Worm (Caenorhabditis elegans) whole organism, L3 larva: Measurements from ENCODE around the gene K03D3.2.

Experiments used
- R02D3.7 ChIP-seq: fragments of 150-350 bp; optimal IDR thresholded peaks from 2 replicates; lab custom pipeline; 2014; ENCODE audit warnings: missing biosample characterization, missing genetic modification characterization
- ama-1 ChIP-seq: fragments of 150-350 bp; optimal IDR thresholded peaks from 2 replicates; lab custom pipeline; 2018
- ceh-16 ChIP-seq: sonication (generic microtip); optimal IDR thresholded peaks from 2 replicates; lab custom pipeline; 2017; ENCODE audit warnings: missing biosample characterization, missing genetic modification characterization
- ceh-28 ChIP-seq: fragments of 150-350 bp; optimal IDR thresholded peaks from 2 replicates; lab custom pipeline; 2014; ENCODE audit warnings: missing biosample characterization, missing genetic modification reagents, missing genetic modification characterization
- ceh-9 ChIP-seq: sonication (generic microtip); optimal IDR thresholded peaks from 2 replicates; lab custom pipeline; 2018; ENCODE audit warnings: missing biosample characterization, missing genetic modification characterization
- egl-27 ChIP-seq: sonication (generic microtip); optimal IDR thresholded peaks from 4 replicates; lab custom pipeline; 2017; ENCODE audit warnings: missing biosample characterization, missing genetic modification reagents, missing genetic modification characterization
- egl-5 ChIP-seq: fragments of 150-350 bp; optimal IDR thresholded peaks from 2 replicates; lab custom pipeline; 2017; ENCODE audit warnings: missing biosample characterization, missing genetic modification reagents, missing genetic modification characterization, inconsistent platforms
- elt-2 ChIP-seq: sonication (generic microtip); optimal IDR thresholded peaks from 2 replicates; lab custom pipeline; 2016; ENCODE audit warnings: missing genetic modification reagents, mild to moderate bottlenecking, missing genetic modification characterization, missing compliant biosample characterization
- elt-3 ChIP-seq, 3 experiments: fragments of 150-350 bp in 1 of 3; sonication (generic microtip) in 2 of 3; optimal IDR thresholded peaks; 2 replicates in 2 of 3; 4 replicates in 1 of 3; lab custom pipeline; 2014 to 2017; ENCODE audit warnings: missing biosample characterization in 3 of 3, missing genetic modification characterization in 3 of 3
- eor-1 ChIP-seq, 2 experiments: fragments of 150-350 bp; optimal IDR thresholded peaks; 2 replicates each; lab custom pipeline; 2014 to 2018; ENCODE audit warnings: missing biosample characterization in 2 of 2, missing genetic modification characterization in 2 of 2
- fkh-10 ChIP-seq: sonication (generic microtip); optimal IDR thresholded peaks from 2 replicates; lab custom pipeline; 2017; ENCODE audit warnings: missing biosample characterization, missing genetic modification reagents, missing genetic modification characterization
- hmg-11 ChIP-seq: sonication (generic microtip); optimal IDR thresholded peaks from 2 replicates; lab custom pipeline; 2016; ENCODE audit warnings: missing genetic modification characterization, missing compliant biosample characterization
- jun-1 ChIP-seq: fragments of 150-350 bp; optimal IDR thresholded peaks from 2 replicates; lab custom pipeline; 2014; ENCODE audit warnings: missing biosample characterization, missing genetic modification reagents, missing genetic modification characterization
- lin-15B ChIP-seq: fragments of 150-350 bp; optimal IDR thresholded peaks from 2 replicates; lab custom pipeline; 2014; ENCODE audit warnings: missing biosample characterization, missing genetic modification characterization
- lin-39 ChIP-seq: fragments of 150-350 bp; optimal IDR thresholded peaks from 2 replicates; lab custom pipeline; 2018; ENCODE audit warnings: missing biosample characterization, missing genetic modification reagents, missing genetic modification characterization
- lsy-12 ChIP-seq: sonication (generic microtip); optimal IDR thresholded peaks from 2 replicates; lab custom pipeline; 2016; ENCODE audit warnings: mild to moderate bottlenecking, missing genetic modification characterization, missing compliant biosample characterization
- mdl-1 ChIP-seq: fragments of 150-350 bp; optimal IDR thresholded peaks from 2 replicates; lab custom pipeline; 2014; ENCODE audit warnings: missing biosample characterization, missing genetic modification characterization
- mml-1 ChIP-seq: fragments of 150-350 bp; sonication (generic microtip); optimal IDR thresholded peaks from 3 replicates; lab custom pipeline; 2014; ENCODE audit warnings: missing biosample characterization, missing genetic modification characterization
- nfya-1 ChIP-seq: sonication (generic microtip); optimal IDR thresholded peaks from 2 replicates; lab custom pipeline; 2017; ENCODE audit warnings: missing genetic modification characterization, mild to moderate bottlenecking, missing compliant biosample characterization, antibody characterized with exemption, moderate library complexity; ENCODE audit not compliant: insufficient read depth
- nhr-11 ChIP-seq: fragments of 150-350 bp; optimal IDR thresholded peaks from 2 replicates; lab custom pipeline; 2014; ENCODE audit warnings: missing biosample characterization, missing genetic modification characterization
- nhr-23 ChIP-seq: fragments of 150-350 bp; optimal IDR thresholded peaks from 2 replicates; lab custom pipeline; 2014; ENCODE audit warnings: missing biosample characterization, missing genetic modification reagents, missing genetic modification characterization
- nhr-237 ChIP-seq: fragments of 150-350 bp; optimal IDR thresholded peaks from 2 replicates; lab custom pipeline; 2014; ENCODE audit warnings: missing biosample characterization, missing genetic modification characterization
- nhr-28 ChIP-seq: fragments of 150-350 bp; optimal IDR thresholded peaks from 2 replicates; lab custom pipeline; 2014; ENCODE audit warnings: missing biosample characterization, missing genetic modification characterization
- nhr-43 ChIP-seq: sonication (generic microtip); optimal IDR thresholded peaks from 2 replicates; lab custom pipeline; 2016; ENCODE audit warnings: mild to moderate bottlenecking, missing genetic modification characterization, missing compliant biosample characterization; ENCODE audit not compliant: poor library complexity, severe bottlenecking
- nhr-76 ChIP-seq: fragments of 150-350 bp; sonication (generic microtip); optimal IDR thresholded peaks from 5 replicates; lab custom pipeline; 2014; ENCODE audit warnings: missing biosample characterization, missing genetic modification characterization
- nhr-77 ChIP-seq: fragments of 150-350 bp; optimal IDR thresholded peaks from 2 replicates; lab custom pipeline; 2014; ENCODE audit warnings: missing biosample characterization, missing genetic modification characterization
- pha-4 ChIP-seq: fragments of 150-350 bp; optimal IDR thresholded peaks from 2 replicates; lab custom pipeline; 2014; ENCODE audit warnings: missing biosample characterization, missing genetic modification reagents, missing genetic modification characterization
- pqm-1 ChIP-seq: fragments of 150-350 bp; optimal IDR thresholded peaks from 2 replicates; lab custom pipeline; 2017; ENCODE audit warnings: missing biosample characterization, missing genetic modification characterization, inconsistent platforms
- skn-1 ChIP-seq: fragments of 150-350 bp; optimal IDR thresholded peaks from 2 replicates; lab custom pipeline; 2014; ENCODE audit warnings: missing biosample characterization, missing genetic modification characterization
- snpc-4 ChIP-seq: fragments of 150-350 bp; optimal IDR thresholded peaks from 2 replicates; lab custom pipeline; 2014; ENCODE audit warnings: missing biosample characterization, missing genetic modification characterization
- tbx-2 ChIP-seq: sonication (generic microtip); optimal IDR thresholded peaks from 2 replicates; lab custom pipeline; 2016; ENCODE audit warnings: mild to moderate bottlenecking, missing genetic modification characterization, missing compliant biosample characterization
- unc-39 ChIP-seq: sonication (generic microtip); optimal IDR thresholded peaks from 4 replicates; lab custom pipeline; 2017; ENCODE audit warnings: missing biosample characterization, missing genetic modification characterization
- unc-62 ChIP-seq: fragments of 150-350 bp; sonication (generic microtip); optimal IDR thresholded peaks from 4 replicates; lab custom pipeline; 2014; ENCODE audit warnings: missing biosample characterization, missing genetic modification reagents, missing genetic modification characterization
- zag-1 ChIP-seq: fragments of 150-350 bp; optimal IDR thresholded peaks from 2 replicates; lab custom pipeline; 2014; ENCODE audit warnings: missing biosample characterization, missing genetic modification characterization
- ztf-11 ChIP-seq: fragments of 150-350 bp; optimal IDR thresholded peaks from 2 replicates; lab custom pipeline; 2014; ENCODE audit warnings: missing biosample characterization, missing genetic modification characterization
- ztf-4 ChIP-seq: fragments of 150-350 bp; optimal IDR thresholded peaks from 2 replicates; lab custom pipeline; 2014; ENCODE audit warnings: missing biosample characterization, missing genetic modification characterization

K03D3.2 gene

ce11 chrIV:16329159-16329558 lies 740 bp upstream of the K03D3.2 start, which contains the start of gene srz-74:
Gene srz-74 (plus strand): TSS chrIV:16329459.
- TF ChIP-seq nhr-28, result no peak
- TF ChIP-seq fkh-10, result no peak
- no peak for TF ChIP-seq egl-27 (tag; lab: Kevin White, UChicago)
- no peak for TF ChIP-seq mml-1 (tag; lab: Kevin White, UChicago)
- TF ChIP-seq nhr-11, result no peak
- no peak for TF ChIP-seq unc-39
- no peak for TF ChIP-seq nhr-237 (tag; lab: Kevin White, UChicago)
- TF ChIP-seq unc-62, result no peak
- no peak for TF ChIP-seq mdl-1
- TF ChIP-seq lin-15B (tag; lab: Kevin White, UChicago), result no peak
- TF ChIP-seq nhr-23 (tag; lab: Kevin White, UChicago), result no peak
- TF ChIP-seq ceh-9 (tag; lab: Kevin White, UChicago), result no peak
- TF ChIP-seq lsy-12 (tag; lab: Kevin White, UChicago), result no peak
- no peak for TF ChIP-seq skn-1 (tag; lab: Kevin White, UChicago)
- no peak for TF ChIP-seq R02D3.7
- TF ChIP-seq lin-39 (tag; lab: Kevin White, UChicago), result no peak
- TF ChIP-seq pha-4, result no peak

DNA sequence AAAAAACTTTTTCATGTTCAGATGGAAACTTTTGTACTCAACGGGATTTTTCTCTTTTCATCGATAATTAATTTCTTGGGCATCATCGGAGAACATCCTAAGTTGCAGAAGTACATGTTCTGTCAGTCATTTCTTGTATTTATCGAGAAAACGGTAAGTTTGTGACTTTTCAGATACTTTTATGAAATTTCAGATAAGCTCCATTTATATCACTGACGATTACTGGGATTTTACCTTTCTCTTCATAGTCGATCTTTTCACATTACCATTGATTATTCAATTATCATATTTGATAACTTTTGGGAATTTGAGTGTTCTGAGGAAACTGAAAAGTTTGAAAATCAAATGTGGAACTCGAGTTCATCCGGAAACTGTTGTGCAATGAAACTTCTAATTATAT lies 3.8 kb downstream of the K03D3.2 start, which contains the start of gene srz-105:
Gene srz-105 (plus strand): TSS at position 301 of the 400 bp plus-strand sequence.
- TF ChIP-seq nfya-1 (tag; lab: Kevin White, UChicago), result no peak
- no peak for TF ChIP-seq ztf-11 (tag; lab: Kevin White, UChicago)
- no peak for TF ChIP-seq nhr-237 (tag; lab: Kevin White, UChicago)

DNA sequence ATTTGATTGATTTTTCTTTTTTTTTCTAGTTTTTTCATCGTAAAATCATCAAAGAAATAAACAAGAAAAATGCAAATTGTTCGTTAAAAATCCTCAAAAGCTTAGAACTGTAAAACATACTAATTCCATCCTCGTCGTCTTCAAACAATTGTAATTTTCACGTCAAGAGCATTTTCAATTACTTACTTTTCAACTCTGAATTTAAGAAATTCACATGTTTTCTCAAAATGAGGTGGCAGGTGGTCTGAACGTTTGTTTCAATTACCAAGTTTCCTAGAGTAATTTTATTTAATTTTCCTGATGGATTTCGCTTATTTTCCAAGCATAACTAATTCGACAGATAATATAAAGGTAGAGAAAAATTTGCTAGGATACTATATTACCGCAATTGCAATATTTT lies 5.0 kb downstream of the K03D3.2 start, which contains the start of gene srz-104:
Gene srz-104 (plus strand): TSS at position 301 of the 400 bp plus-strand sequence.
- TF ChIP-seq nhr-76 (tag; lab: Kevin White, UChicago), result no peak
- TF ChIP-seq tbx-2 (tag; lab: Kevin White, UChicago), result no peak
- TF ChIP-seq nfya-1 (tag; lab: Kevin White, UChicago), result no peak
- TF ChIP-seq unc-39, result no peak
- no peak for TF ChIP-seq zag-1 (tag; lab: Kevin White, UChicago)

DNA sequence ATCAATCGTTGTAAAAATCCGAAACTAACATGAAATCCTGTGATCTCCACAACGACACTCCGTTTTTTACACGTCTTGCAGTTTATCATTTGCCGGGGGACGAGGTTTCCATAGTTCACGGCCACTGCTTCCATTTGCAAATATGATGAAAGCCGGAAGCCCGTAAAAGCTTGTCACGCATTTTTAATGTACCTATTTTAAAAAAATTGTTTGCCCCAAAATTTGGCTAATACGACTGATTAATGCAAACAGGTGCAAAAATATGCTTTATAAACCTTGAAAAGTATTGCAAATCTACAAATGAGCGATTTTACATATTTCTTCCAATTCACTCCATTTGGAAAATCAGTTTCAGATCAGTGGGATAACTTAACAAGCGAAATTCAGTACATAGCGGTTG lies 7.6 kb downstream of the K03D3.2 start, which contains the start of gene srz-61:
Gene srz-61 (plus strand): TSS at position 301 of the 400 bp plus-strand sequence.
- TF ChIP-seq pqm-1 (tag; lab: Kevin White, UChicago) (no peak), nhr-23 (tag; lab: Kevin White, UChicago) (no peak), jun-1 (no peak), nhr-11 (no peak), nhr-28 (no peak), hmg-11 (tag; lab: Kevin White, UChicago) (no peak), ama-1 (lab: Kevin White, UChicago) (no peak), lin-15B (tag; lab: Kevin White, UChicago) (no peak), mml-1 (tag; lab: Kevin White, UChicago) (no peak), elt-2 (tag; lab: Kevin White, UChicago) (no peak), ztf-4 (tag; lab: Kevin White, UChicago) (no peak), nhr-237 (tag; lab: Kevin White, UChicago) (no peak)

DNA sequence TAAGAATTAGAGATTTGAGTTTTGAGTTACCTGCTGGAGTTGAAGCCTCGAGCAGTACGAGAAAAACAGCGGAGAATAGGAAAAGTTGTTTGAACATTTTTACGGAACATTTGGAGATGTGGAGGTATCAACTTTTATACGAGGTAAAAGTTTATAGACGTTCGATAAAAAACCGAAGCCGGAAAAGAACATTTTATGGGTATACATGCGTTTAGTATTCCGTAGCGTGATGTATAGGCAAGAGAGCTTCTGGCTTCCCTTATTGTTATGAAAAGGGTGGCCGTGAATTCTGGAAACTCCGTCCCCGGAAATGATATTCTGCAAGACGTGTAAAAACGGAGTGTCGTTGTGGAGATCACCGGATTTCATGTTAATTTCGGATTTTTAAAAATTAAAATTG lies 8.0 kb downstream of the K03D3.2 start, which contains the start of gene K03D3.5:
Gene K03D3.5 (minus strand): TSS at position 101 of the 400 bp plus-strand sequence.
- TF ChIP-seq ceh-28 (tag; lab: Kevin White, UChicago) (no peak), elt-2 (tag; lab: Kevin White, UChicago) (no peak), nhr-43 (tag; lab: Kevin White, UChicago) (no peak), ama-1 (lab: Kevin White, UChicago) (no peak), nhr-28 (no peak), ztf-4 (tag; lab: Kevin White, UChicago) (no peak), ceh-16 (tag; lab: Kevin White, UChicago) (no peak), mdl-1 (no peak), fkh-10 (no peak), egl-5 (tag; lab: Kevin White, UChicago) (no peak), nhr-76 (tag; lab: Kevin White, UChicago) (no peak), R02D3.7 (no peak), elt-3 (tag; optimal IDR thresholded peaks at IDR 0.05; lab: Kevin White, UChicago) (no peak), zag-1 (tag; lab: Kevin White, UChicago) (no peak), ceh-9 (tag; lab: Kevin White, UChicago) (no peak), nhr-77 (tag; lab: Kevin White, UChicago) (no peak), unc-62 (no peak), snpc-4 (tag; lab: Kevin White, UChicago) (no peak), lin-39 (tag; lab: Kevin White, UChicago) (no peak), eor-1 (tag; optimal IDR thresholded peaks at IDR 0.05; lab: Kevin White, UChicago) (no peak)
